Fruit fly (Drosophila melanogaster): ENCODE results near the gene pasha.

The pasha gene

dm6 chr3R:31610639-31611594 lies 6.9 kb upstream of the pasha start, which contains the start of gene Med (continued):
- peak; percentile 13 for TF ChIP-seq lz (GFP tag; optimal IDR thresholded peaks at IDR 0.05)
- peak; percentile 8 for TF ChIP-seq CG3919 (GFP tag; optimal IDR thresholded peaks at IDR 0.05)
- no peak for TF ChIP-seq CG11902 (GFP tag; optimal IDR thresholded peaks at IDR 0.05)
- peak; percentile 1 for TF ChIP-seq CG32006 (GFP tag; optimal IDR thresholded peaks at IDR 0.05)
- TF ChIP-seq CG6163 (GFP tag; IDR thresholded peaks at IDR 0.05): no peak
- TF ChIP-seq Sox102F (GFP tag; optimal IDR thresholded peaks at IDR 0.05): no peak
- no peak for TF ChIP-seq CG34406 (GFP tag; optimal IDR thresholded peaks at IDR 0.05)
- peak; percentile 74 for TF ChIP-seq Eip78C (GFP tag)
- no peak for TF ChIP-seq OdsH (GFP tag; optimal IDR thresholded peaks at IDR 0.05)
- TF ChIP-seq fd85E (GFP tag; optimal IDR thresholded peaks at IDR 0.05): no peak
- peak; percentile 63 for TF ChIP-seq CG1621 (tag; optimal IDR thresholded peaks at IDR 0.05)
- peak; percentile 25 for TF ChIP-seq CG6808 (GFP tag; optimal IDR thresholded peaks at IDR 0.05)
- TF ChIP-seq Met (GFP tag; optimal IDR thresholded peaks at IDR 0.05): no peak
- TF ChIP-seq Hr4 (GFP tag; optimal IDR thresholded peaks at IDR 0.05): no peak
- TF ChIP-seq Lpt (GFP tag; optimal IDR thresholded peaks at IDR 0.05): peak; percentile 52
- TF ChIP-seq Eip93F (GFP tag; optimal IDR thresholded peaks at IDR 0.05): no peak
- TF ChIP-seq Eip75B (GFP tag; optimal IDR thresholded peaks at IDR 0.05): no peak

dm6 chr3R:31612564-31612963 lies 5.2 kb upstream of the pasha start, which contains the start of gene CycG:
TSS of gene CycG (minus strand) at chr3R:31612664.
- no peak for TF ChIP-seq CG3032 (tag; optimal IDR thresholded peaks at IDR 0.05)
- TF ChIP-seq CG6276 (GFP tag; optimal IDR thresholded peaks at IDR 0.05): no peak

dm6 chr3R:31616001-31616400 lies 1.8 kb upstream of the pasha start, which contains the start of the genes Mnat9 and CG1792:
TSS of gene Mnat9 (minus strand) at chr3R:31616160.
TSS of gene CG1792 (plus strand) at chr3R:31616303.
- TF ChIP-seq CG6792 (GFP tag; optimal IDR thresholded peaks at IDR 0.05): peak; percentile 98
- TF ChIP-seq CG3032 (tag; optimal IDR thresholded peaks at IDR 0.05): peak; percentile 99
- TF ChIP-seq achi (GFP tag; optimal IDR thresholded peaks at IDR 0.05): peak; percentile 98
- peak; percentile 99 for TF ChIP-seq CG7368 (GFP tag; optimal IDR thresholded peaks at IDR 0.05)
- peak; percentile 97 for TF ChIP-seq Eip93F (GFP tag; optimal IDR thresholded peaks at IDR 0.05)
- TF ChIP-seq Ets21C (GFP tag; optimal IDR thresholded peaks at IDR 0.05): peak; percentile 99
- peak; percentile 99 for TF ChIP-seq Smox (GFP tag; optimal IDR thresholded peaks at IDR 0.05)
- peak; percentile 97 for TF ChIP-seq Sox102F (GFP tag; optimal IDR thresholded peaks at IDR 0.05)
- TF ChIP-seq CG11902 (GFP tag; optimal IDR thresholded peaks at IDR 0.05): peak; percentile 99
- TF ChIP-seq ss (GFP tag; optimal IDR thresholded peaks at IDR 0.05): peak; percentile 90 to 95
- peak; percentile 95 for TF ChIP-seq fd59A (GFP tag; optimal IDR thresholded peaks at IDR 0.05)
- TF ChIP-seq lz (GFP tag; optimal IDR thresholded peaks at IDR 0.05): peak; percentile 99
- peak; percentile 99 for TF ChIP-seq Hr39 (GFP tag; optimal IDR thresholded peaks at IDR 0.05)
- peak; percentile 99 for TF ChIP-seq cyc (GFP tag; optimal IDR thresholded peaks at IDR 0.05)
- peak; percentile 99 for TF ChIP-seq CG31627 (GFP tag; optimal IDR thresholded peaks at IDR 0.05)
- peak; percentile 98 for TF ChIP-seq CG11762 (GFP tag; optimal IDR thresholded peaks at IDR 0.05; ENCODE audit: insufficient read depth)
- TF ChIP-seq acj6 (GFP tag; optimal IDR thresholded peaks at IDR 0.05): peak; percentile 99
- peak; percentile 99 for TF ChIP-seq svp (GFP tag)
- TF ChIP-seq CG3919 (GFP tag; optimal IDR thresholded peaks at IDR 0.05): peak; percentile 99
- peak; percentile 99 for TF ChIP-seq Ets96B (tag; optimal IDR thresholded peaks at IDR 0.05)
- peak; percentile 98 for TF ChIP-seq dac (GFP tag; optimal IDR thresholded peaks at IDR 0.05)
- TF ChIP-seq CG15336 (GFP tag; IDR thresholded peaks at IDR 0.05): peak; percentile 98
- TF ChIP-seq vri (GFP tag; optimal IDR thresholded peaks at IDR 0.05): peak; percentile 98
- peak; percentile 96 for TF ChIP-seq Hr38 (GFP tag; optimal IDR thresholded peaks at IDR 0.05)
- TF ChIP-seq OdsH (GFP tag; optimal IDR thresholded peaks at IDR 0.05): peak; percentile 100
- peak; percentile 99 for TF ChIP-seq Gug (GFP tag; IDR thresholded peaks at IDR 0.05)
- TF ChIP-seq CG11294 (GFP tag; IDR thresholded peaks at IDR 0.05): peak; percentile 99
- TF ChIP-seq dsx (GFP tag; optimal IDR thresholded peaks at IDR 0.05; ENCODE audit: poor library complexity, severe bottlenecking): peak; percentile 98
- peak; percentile 94 for TF ChIP-seq CG6854 (GFP tag; optimal IDR thresholded peaks at IDR 0.05)
- peak; percentile 99 for TF ChIP-seq Hr4 (GFP tag; optimal IDR thresholded peaks at IDR 0.05)
- peak; percentile 100 for TF ChIP-seq Eip78C (GFP tag)
- TF ChIP-seq CG6276 (GFP tag; optimal IDR thresholded peaks at IDR 0.05): peak; percentile 96
- TF ChIP-seq CG1621 (tag; optimal IDR thresholded peaks at IDR 0.05): peak; percentile 98
- TF ChIP-seq eg (GFP tag; IDR thresholded peaks at IDR 0.05): peak; percentile 100
- TF ChIP-seq CG34406 (GFP tag; optimal IDR thresholded peaks at IDR 0.05): peak; percentile 99
- peak; percentile 99 for TF ChIP-seq esn (GFP tag; optimal IDR thresholded peaks at IDR 0.05)
- TF ChIP-seq Blimp-1 (GFP tag; optimal IDR thresholded peaks at IDR 0.05): peak; percentile 89

All from whole organism, prepupa.